Worm (Caenorhabditis elegans) whole organism, L2 larva: ENCODE measurements around the gene F47G9.6.

Source experiments
- F13H6.1 ChIP-seq: sonication (generic microtip); optimal IDR thresholded peaks from 2 replicates; lab custom pipeline; 2016; ENCODE audit warnings: missing genetic modification characterization, missing compliant biosample characterization
- mab-5 ChIP-seq: fragments of 150-350 bp; optimal IDR thresholded peaks from 2 replicates; lab custom pipeline; 2014; ENCODE audit warnings: missing biosample characterization, missing genetic modification characterization
- mbf-1 ChIP-seq: sonication (generic microtip); optimal IDR thresholded peaks from 2 replicates; lab custom pipeline; 2017; ENCODE audit warnings: missing biosample characterization, missing genetic modification characterization
- mdl-1 ChIP-seq, 2 experiments: fragments of 150-350 bp in 1 of 2; sonication (generic microtip) in 1 of 2; optimal IDR thresholded peaks; 2 replicates each; lab custom pipeline; 2017; ENCODE audit warnings: missing biosample characterization in 2 of 2, missing genetic modification characterization in 2 of 2
- nhr-11 ChIP-seq: fragments of 150-350 bp; optimal IDR thresholded peaks from 2 replicates; lab custom pipeline; 2014; ENCODE audit warnings: missing biosample characterization, missing genetic modification characterization
- nhr-6 ChIP-seq: fragments of 150-350 bp; optimal IDR thresholded peaks from 2 replicates; lab custom pipeline; 2014; ENCODE audit warnings: missing biosample characterization, missing genetic modification characterization
- skn-1 ChIP-seq: sonication (generic microtip); optimal IDR thresholded peaks from 2 replicates; lab custom pipeline; 2017; ENCODE audit warnings: missing biosample characterization, missing genetic modification characterization
- snpc-4 ChIP-seq: fragments of 150-350 bp; optimal IDR thresholded peaks from 2 replicates; lab custom pipeline; 2014; ENCODE audit warnings: missing biosample characterization, missing genetic modification characterization
- unc-62 ChIP-seq: fragments of 150-350 bp; optimal IDR thresholded peaks from 2 replicates; lab custom pipeline; 2014; ENCODE audit warnings: missing biosample characterization, missing genetic modification reagents, missing genetic modification characterization
- zag-1 ChIP-seq: fragments of 150-350 bp; optimal IDR thresholded peaks from 2 replicates; lab custom pipeline; 2014; ENCODE audit warnings: missing biosample characterization, missing genetic modification characterization
- ztf-11 ChIP-seq: sonication (generic microtip); optimal IDR thresholded peaks from 2 replicates; lab custom pipeline; 2017; ENCODE audit warnings: missing biosample characterization, missing genetic modification characterization

ce11 chrV:11311013-11311472 is 18.2 kb upstream of the F47G9.6 start, which contains the start of gene T03F7.7:
- TF ChIP-seq nhr-6 (tag; lab: Kevin White, UChicago) (no peak), mdl-1 (tag; optimal IDR thresholded peaks at IDR 0.05; lab: Kevin White, UChicago) (no peak), F13H6.1 (tag; lab: Kevin White, UChicago) (no peak), skn-1 (no peak), snpc-4 (tag; lab: Kevin White, UChicago) (no peak), ztf-11 (tag; lab: Kevin White, UChicago) (no peak), unc-62 (no peak), zag-1 (tag; lab: Kevin White, UChicago) (no peak), mbf-1 (tag; lab: Kevin White, UChicago) (no peak), nhr-11 (tag; lab: Kevin White, UChicago) (no peak), mab-5 (tag; lab: Kevin White, UChicago) (no peak)
